Fruit fly (Drosophila melanogaster) whole organism, embryonic: ENCODE measurements around the gene yellow-f2.

Experiments used
- Bdp1 ChIP-seq: fragments of 200-800 bp; sonication (Bioruptor generic); optimal IDR thresholded peaks from 3 replicates; lab custom pipeline; 2016; ENCODE audit warnings: missing biosample characterization, missing genetic modification characterization
- Bgb ChIP-seq: fragments of 200-800 bp; sonication (Bioruptor generic); IDR thresholded peaks from 2 replicates; pipeline ENCODE4 v1.3.6; 2022; ENCODE audit warnings: missing biosample characterization, missing genetic modification characterization; ENCODE audit not compliant: partially characterized antibody
- CG10462 ChIP-seq: fragments of 200-800 bp; sonication (Bioruptor generic); optimal IDR thresholded peaks from 2 replicates; lab custom pipeline; 2016; ENCODE audit warnings: missing biosample characterization, missing genetic modification characterization
- CG10565 ChIP-seq: fragments of 200-800 bp; sonication (Bioruptor generic); optimal IDR thresholded peaks from 3 replicates; lab custom pipeline; 2016; ENCODE audit warnings: missing biosample characterization, mild to moderate bottlenecking, missing genetic modification characterization
- CG10654 ChIP-seq: fragments of 200-800 bp; sonication (Bioruptor generic); optimal IDR thresholded peaks from 2 replicates; lab custom pipeline; 2016; ENCODE audit warnings: missing biosample characterization, missing genetic modification characterization
- CG10959 ChIP-seq: fragments of 200-800 bp; sonication (Bioruptor generic); IDR thresholded peaks from 2 replicates; pipeline ENCODE4 v1.3.6; 2022; ENCODE audit warnings: missing biosample characterization, missing genetic modification characterization
- CG11723 ChIP-seq: fragments of 200-800 bp; sonication (Bioruptor generic); optimal IDR thresholded peaks from 2 replicates; lab custom pipeline; 2017; ENCODE audit warnings: missing biosample characterization, mild to moderate bottlenecking, missing genetic modification characterization
- CG12219 ChIP-seq: fragments of 200-800 bp; sonication (Bioruptor generic); optimal IDR thresholded peaks from 3 replicates; lab custom pipeline; 2018; ENCODE audit warnings: missing biosample characterization, mild to moderate bottlenecking, missing genetic modification characterization
- CG14710 ChIP-seq: fragments of 200-800 bp; sonication (Bioruptor generic); optimal IDR thresholded peaks from 3 replicates; lab custom pipeline; 2019; ENCODE audit warnings: missing biosample characterization, mild to moderate bottlenecking, missing genetic modification characterization, moderate library complexity
- CG15514 ChIP-seq: fragments of 200-800 bp; sonication (Bioruptor generic); optimal IDR thresholded peaks from 3 replicates; lab custom pipeline; 2017; ENCODE audit warnings: missing biosample characterization, missing genetic modification characterization, mild to moderate bottlenecking, moderate library complexity, missing genetic modification reagents
- CG17612 ChIP-seq: fragments of 200-800 bp; sonication (Bioruptor generic); IDR thresholded peaks from 2 replicates; pipeline ENCODE4 v1.3.6; 2022; ENCODE audit warnings: missing biosample characterization, missing genetic modification characterization
- CG1832 ChIP-seq: fragments of 200-800 bp; sonication (Bioruptor generic); optimal IDR thresholded peaks from 2 replicates; lab custom pipeline; 2017; ENCODE audit warnings: missing biosample characterization, mild to moderate bottlenecking, missing genetic modification characterization, inconsistent platforms
- CG2199 ChIP-seq: fragments of 200-800 bp; sonication (Bioruptor generic); IDR thresholded peaks from 3 replicates; pipeline ENCODE4 v1.3.6; 2022; ENCODE audit warnings: missing biosample characterization, missing genetic modification characterization
- CG2889 ChIP-seq: fragments of 200-800 bp; sonication (Bioruptor generic); IDR thresholded peaks from 3 replicates; pipeline ENCODE4 v1.3.6; 2022; ENCODE audit warnings: missing biosample characterization, missing genetic modification characterization
- CG3065 ChIP-seq: fragments of 200-800 bp; sonication (Bioruptor generic); optimal IDR thresholded peaks from 2 replicates; lab custom pipeline; 2016; ENCODE audit warnings: missing biosample characterization, missing genetic modification characterization
- CG3163 ChIP-seq: fragments of 200-800 bp; sonication (Bioruptor generic); optimal IDR thresholded peaks from 3 replicates; lab custom pipeline; 2016; ENCODE audit warnings: missing biosample characterization, missing genetic modification characterization
- CG4707 ChIP-seq: fragments of 200-800 bp; sonication (Bioruptor generic); optimal IDR thresholded peaks from 2 replicates; lab custom pipeline; 2018; ENCODE audit warnings: missing biosample characterization, mild to moderate bottlenecking, missing genetic modification characterization, moderate library complexity
- CG5953 ChIP-seq: fragments of 200-800 bp; sonication (Bioruptor generic); IDR thresholded peaks from 2 replicates; pipeline ENCODE4 v1.3.6; 2022; ENCODE audit warnings: missing biosample characterization, missing genetic modification characterization
- CG6765 ChIP-seq: fragments of 200-800 bp; sonication (Bioruptor generic); optimal IDR thresholded peaks from 3 replicates; lab custom pipeline; 2017; ENCODE audit warnings: missing biosample characterization, mild to moderate bottlenecking, missing genetic modification characterization
- CG8478 ChIP-seq: fragments of >200 bp; optimal IDR thresholded peaks from 2 replicates; lab custom pipeline; 2018
- CG8944 ChIP-seq: fragments of 200-800 bp; sonication (Bioruptor generic); optimal IDR thresholded peaks from 3 replicates; lab custom pipeline; 2016; ENCODE audit warnings: missing biosample characterization, missing genetic modification characterization
- CkIIα-i1 ChIP-seq: fragments of 200-800 bp; sonication (Bioruptor generic); IDR thresholded peaks from 2 replicates; pipeline ENCODE4 v1.3.6; 2022; ENCODE audit warnings: missing biosample characterization, missing genetic modification characterization
- CrebB ChIP-seq: fragments of 200-800 bp; sonication (Bioruptor generic); optimal IDR thresholded peaks from 3 replicates; lab custom pipeline; 2018; ENCODE audit warnings: missing biosample characterization, mild to moderate bottlenecking, missing genetic modification characterization
- Deaf1 ChIP-seq: fragments of 200-800 bp; optimal IDR thresholded peaks from 3 replicates; lab custom pipeline; 2019; ENCODE audit warnings: missing biosample characterization, mild to moderate bottlenecking, missing genetic modification characterization, moderate library complexity
- E2f1 ChIP-seq: fragments of 200-800 bp; sonication (Bioruptor generic); IDR thresholded peaks from 2 replicates; pipeline ENCODE4 v1.3.6; 2022; ENCODE audit warnings: missing biosample characterization, missing genetic modification characterization
- H2.0 ChIP-seq: fragments of 200-800 bp; sonication (Bioruptor generic); IDR thresholded peaks from 2 replicates; pipeline ENCODE4 v1.3.6; 2022; ENCODE audit warnings: missing biosample characterization, missing genetic modification characterization
- HLH3B ChIP-seq: fragments of 200-800 bp; sonication (Bioruptor generic); IDR thresholded peaks from 2 replicates; pipeline ENCODE4 v1.3.6; 2022; ENCODE audit warnings: missing biosample characterization, missing genetic modification characterization
- Hand ChIP-seq: fragments of 200-800 bp; sonication (Bioruptor generic); optimal IDR thresholded peaks from 2 replicates; lab custom pipeline; 2017; ENCODE audit warnings: mild to moderate bottlenecking, missing biosample characterization, missing genetic modification reagents, missing genetic modification characterization
- Pdp1 ChIP-seq, 2 experiments: fragments of 200-800 bp; sonication (Bioruptor generic); optimal IDR thresholded peaks; 3 replicates each; lab custom pipeline; 2016; ENCODE audit warnings: missing biosample characterization in 2 of 2, missing genetic modification characterization in 2 of 2, mild to moderate bottlenecking in 1 of 2, moderate library complexity in 1 of 2
- Poxn ChIP-seq: fragments of 200-800 bp; sonication (Bioruptor generic); IDR thresholded peaks from 2 replicates; pipeline ENCODE4 v1.3.6; 2022; ENCODE audit warnings: missing biosample characterization, missing genetic modification characterization
- Scr ChIP-seq: fragments of 200-800 bp; sonication (Bioruptor generic); IDR thresholded peaks from 2 replicates; pipeline ENCODE4 v1.3.6; 2022; ENCODE audit warnings: missing biosample characterization, missing genetic modification characterization; ENCODE audit not compliant: partially characterized antibody
- Sry-δ ChIP-seq: fragments of 200-800 bp; sonication (Bioruptor generic); optimal IDR thresholded peaks from 2 replicates; lab custom pipeline; 2016; ENCODE audit warnings: missing biosample characterization, missing genetic modification characterization
- Stat92E ChIP-seq, 3 experiments: fragments of >200 bp in 2 of 3; fragments of 200-800 bp in 1 of 3; sonication (Bioruptor generic) in 1 of 3; optimal IDR thresholded peaks; 2 replicates each; lab custom pipeline; 2017 to 2019; ENCODE audit warnings: missing biosample characterization in 3 of 3, missing genetic modification characterization in 3 of 3, mild to moderate bottlenecking in 1 of 3, moderate library complexity in 1 of 3
- Usf ChIP-seq: fragments of 200-800 bp; sonication (Bioruptor generic); optimal IDR thresholded peaks from 2 replicates; lab custom pipeline; 2017; ENCODE audit warnings: missing genotype, missing biosample characterization, missing genetic modification characterization
- Xrp1 ChIP-seq: fragments of 200-800 bp; sonication (Bioruptor generic); IDR thresholded peaks from 2 replicates; pipeline ENCODE4 v1.3.6; 2022; ENCODE audit warnings: missing biosample characterization, missing genetic modification characterization
- YL-1 ChIP-seq: fragments of 200-800 bp; sonication (Bioruptor generic); optimal IDR thresholded peaks from 3 replicates; lab custom pipeline; 2017; ENCODE audit warnings: missing biosample characterization, mild to moderate bottlenecking, missing genetic modification characterization
- abd-A ChIP-seq: fragments of 200-800 bp; sonication (Bioruptor generic); optimal IDR thresholded peaks from 3 replicates; lab custom pipeline; 2019; ENCODE audit warnings: missing biosample characterization, mild to moderate bottlenecking, missing genetic modification characterization, moderate library complexity
- ac ChIP-seq: fragments of 200-800 bp; sonication (Bioruptor generic); optimal IDR thresholded peaks from 3 replicates; lab custom pipeline; 2017; ENCODE audit warnings: missing biosample characterization, mild to moderate bottlenecking, missing genetic modification characterization
- chinmo ChIP-seq: fragments of 200-800 bp; sonication (Bioruptor generic); IDR thresholded peaks from 4 replicates; pipeline ENCODE4 v1.3.6; 2022; ENCODE audit warnings: missing biosample characterization, missing genetic modification characterization; ENCODE audit not compliant: partially characterized antibody
- dmrt99B ChIP-seq: fragments of 200-800 bp; sonication (Bioruptor generic); optimal IDR thresholded peaks from 2 replicates; lab custom pipeline; 2018; ENCODE audit warnings: missing biosample characterization, mild to moderate bottlenecking, missing genetic modification characterization, moderate library complexity
- esg ChIP-seq: fragments of 200-800 bp; sonication (Bioruptor generic); conservative IDR thresholded peaks from 2 replicates; pipeline ENCODE4 v1.3.6; 2022; ENCODE audit warnings: missing biosample characterization, missing genetic modification characterization
- fd3F ChIP-seq: fragments of 200-800 bp; sonication (Bioruptor generic); optimal IDR thresholded peaks from 2 replicates; lab custom pipeline; 2018; ENCODE audit warnings: missing biosample characterization, mild to moderate bottlenecking, missing genetic modification characterization, moderate library complexity
- gem ChIP-seq: fragments of 200-800 bp; sonication (Bioruptor generic); optimal IDR thresholded peaks from 2 replicates; lab custom pipeline; 2019; ENCODE audit warnings: missing biosample characterization, mild to moderate bottlenecking, missing genetic modification characterization, moderate library complexity
- h ChIP-seq: fragments of >200 bp; optimal IDR thresholded peaks from 2 replicates; lab custom pipeline; 2017
- hbn ChIP-seq: fragments of 200-800 bp; sonication (Bioruptor generic); IDR thresholded peaks from 2 replicates; pipeline ENCODE4 v1.3.6; 2022; ENCODE audit warnings: missing biosample characterization, missing genetic modification characterization; ENCODE audit not compliant: partially characterized antibody
- inv ChIP-seq: fragments of 200-800 bp; sonication (Bioruptor generic); IDR thresholded peaks from 2 replicates; pipeline ENCODE4 v1.3.6; 2022; ENCODE audit warnings: missing biosample characterization, missing genetic modification characterization; ENCODE audit not compliant: partially characterized antibody
- jing ChIP-seq: fragments of 200-800 bp; sonication (Bioruptor generic); optimal IDR thresholded peaks from 2 replicates; lab custom pipeline; 2018; ENCODE audit warnings: missing biosample characterization, mild to moderate bottlenecking, missing genetic modification characterization
- onecut ChIP-seq: fragments of 200-800 bp; sonication (Bioruptor generic); IDR thresholded peaks from 2 replicates; pipeline ENCODE4 v1.3.6; 2022; ENCODE audit warnings: missing biosample characterization, missing genetic modification characterization
- scrt ChIP-seq: fragments of 200-800 bp; sonication (Bioruptor generic); optimal IDR thresholded peaks from 2 replicates; lab custom pipeline; 2018; ENCODE audit warnings: missing biosample characterization, mild to moderate bottlenecking, missing genetic modification characterization, moderate library complexity
- seq ChIP-seq: fragments of 200-800 bp; sonication (Bioruptor generic); IDR thresholded peaks from 2 replicates; pipeline ENCODE4 v1.3.6; 2022; ENCODE audit warnings: missing biosample characterization, missing genetic modification characterization
- tin ChIP-seq: fragments of 200-800 bp; sonication (Bioruptor generic); optimal IDR thresholded peaks from 3 replicates; lab custom pipeline; 2016; ENCODE audit warnings: missing biosample characterization, missing genetic modification characterization

yellow-f2 gene

DNA sequence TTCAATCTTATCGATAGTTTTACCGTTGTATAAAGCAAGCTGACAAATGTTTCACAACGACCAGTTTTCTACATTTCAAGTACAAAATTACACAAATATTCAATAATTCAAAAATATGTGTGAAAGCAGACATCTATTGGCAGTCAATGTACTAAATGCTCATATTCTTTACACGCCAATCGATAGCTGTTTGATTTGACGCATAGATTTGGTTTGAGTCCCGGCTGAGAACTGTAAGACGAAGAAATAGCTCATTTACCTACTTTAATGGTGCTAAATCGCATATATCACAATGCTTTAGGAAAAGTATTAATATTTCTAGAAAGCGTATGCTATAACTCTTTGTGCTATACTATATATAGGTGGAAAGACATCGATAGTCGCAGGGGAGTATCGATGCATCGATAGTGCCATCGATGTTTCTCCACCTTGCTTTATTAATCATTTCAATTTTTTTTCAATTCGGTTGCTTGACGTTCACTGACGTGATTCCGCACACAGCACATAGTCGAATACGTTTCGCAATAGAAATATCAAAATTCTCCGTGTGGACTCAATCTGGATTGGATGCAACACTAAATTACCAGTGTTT is 14.2 kb downstream of the yellow-f2 start, which contains the start of gene Paip2 (continued):
- TF ChIP-seq CkIIα-i1 (GFP tag; lab: Robert Waterston, UW) (no peak), onecut (no peak), CG14710 (tag; lab: Kevin White, UChicago) (peak; percentile 80), CG8478 (lab: Kevin White, UChicago) (peak; percentile 66), CG10462 (GFP tag; lab: Kevin White, UChicago) (no peak), CG6765 (no peak), CG2199 (peak; percentile 65; the same call in 1 of the 3 replicates), CG15514 (peak; percentile 67), Pdp1 (GFP tag; optimal IDR thresholded peaks at IDR 0.05; lab: Kevin White, UChicago) (peak in 1 of 2 experiments; percentile 84), Bdp1 (GFP tag; lab: Kevin White, UChicago) (no peak), CG3163 (peak; percentile 11), CG8944 (GFP tag; lab: Kevin White, UChicago) (peak; percentile 1), hbn (peak; percentile 98), CG5953 (GFP tag; lab: Robert Waterston, UW) (no peak), jing (no peak), Usf (GFP tag; lab: Kevin White, UChicago) (no peak), Deaf1 (tag; lab: Kevin White, UChicago) (no peak), scrt (GFP tag; lab: Kevin White, UChicago) (no peak), seq (GFP tag; lab: Robert Waterston, UW) (no peak), Xrp1 (GFP tag; lab: Robert Waterston, UW) (no peak), CG17612 (GFP tag; lab: Robert Waterston, UW) (no peak), CG1832 (GFP tag; lab: Kevin White, UChicago) (no peak), h (lab: Kevin White, UChicago) (no peak), Sry-δ (peak; percentile 96), CG3065 (GFP tag; lab: Kevin White, UChicago) (no peak), CrebB (no peak), CG10959 (GFP tag; lab: Robert Waterston, UW) (no peak), tin (no peak), E2f1 (no peak), CG12219 (GFP tag; lab: Kevin White, UChicago) (no peak), Hand (GFP tag; lab: Kevin White, UChicago) (no peak), inv (GFP tag; lab: Robert Waterston, UW) (peak; percentile 98), Poxn (GFP tag; lab: Robert Waterston, UW) (no peak), fd3F (GFP tag; lab: Kevin White, UChicago) (no peak), dmrt99B (no peak), CG2889 (no peak), Scr (GFP tag; lab: Robert Waterston, UW) (peak; percentile 99), CG11723 (GFP tag; lab: Kevin White, UChicago) (no peak), Stat92E (GFP tag; optimal IDR thresholded peaks at IDR 0.05; lab: Kevin White, UChicago) (peak in 1 of 3 experiments; percentile 77), esg (GFP tag; lab: Robert Waterston, UW) (no peak), CG10654 (GFP tag; lab: Kevin White, UChicago) (no peak), abd-A (tag; lab: Kevin White, UChicago) (peak; percentile 85), HLH3B (GFP tag; lab: Robert Waterston, UW) (no peak), Bgb (GFP tag; lab: Robert Waterston, UW) (peak; percentile 97), chinmo (GFP tag; lab: Robert Waterston, UW) (peak; percentile 99), H2.0 (GFP tag; lab: Robert Waterston, UW) (no peak), YL-1 (GFP tag; lab: Kevin White, UChicago) (peak; percentile 73), gem (peak; percentile 25), CG10565 (GFP tag; lab: Kevin White, UChicago) (no peak), ac (no peak), CG4707 (GFP tag; lab: Kevin White, UChicago) (no peak)
